Worm (Caenorhabditis elegans): ENCODE data around the gene C06H2.7.

Gene C06H2.7

DNA sequence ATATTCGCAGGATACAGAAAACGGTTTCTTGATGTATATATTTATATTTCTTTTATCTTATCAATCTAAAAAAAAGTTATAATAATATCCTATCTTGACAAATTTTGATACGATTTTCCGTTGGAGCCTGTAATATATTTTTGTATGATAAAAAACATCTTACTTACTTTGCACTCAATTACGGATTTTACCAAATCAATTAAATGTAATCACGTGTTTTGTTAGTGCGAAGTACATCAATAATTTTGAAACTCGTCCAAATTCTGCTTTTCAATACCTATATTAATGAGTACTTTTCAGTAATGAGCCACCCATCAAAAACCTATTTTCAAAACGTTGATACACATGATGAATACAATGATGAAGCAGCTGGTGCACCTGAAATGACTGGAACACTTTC, 4.8 kb upstream of the C06H2.7 start, which contains the start of gene T19C4.1:
Gene T19C4.1 (plus strand): TSS at position 301 of the 400 bp plus-strand sequence.
- no peak for TF ChIP-seq nhr-10 (tag; optimal IDR thresholded peaks at IDR 0.05)
- no peak for TF ChIP-seq elt-3 (tag; optimal IDR thresholded peaks at IDR 0.05)
- TF ChIP-seq egl-27 (tag; optimal IDR thresholded peaks at IDR 0.05): no peak
- no peak for TF ChIP-seq ztf-11 (tag; optimal IDR thresholded peaks at IDR 0.05)
- TF ChIP-seq sma-3 (GFP tag; optimal IDR thresholded peaks at IDR 0.05): no peak
- TF ChIP-seq skn-1 (tag; optimal IDR thresholded peaks at IDR 0.05): no peak
- no peak for TF ChIP-seq ztf-1 (GFP tag; conservative IDR thresholded peaks at IDR 0.05)
- TF ChIP-seq R02D3.7 (tag; optimal IDR thresholded peaks at IDR 0.05): no peak
- no peak for TF ChIP-seq ztf-4 (tag; optimal IDR thresholded peaks at IDR 0.05)
- TF ChIP-seq elt-1 (tag; optimal IDR thresholded peaks at IDR 0.05): no peak
- no peak for TF ChIP-seq nhr-12 (tag; optimal IDR thresholded peaks at IDR 0.05)
- no peak for TF ChIP-seq nhr-77 (tag; optimal IDR thresholded peaks at IDR 0.05)
- TF ChIP-seq lin-11 (tag; optimal IDR thresholded peaks at IDR 0.05): no peak
- no peak for TF ChIP-seq lin-13 (GFP tag; optimal IDR thresholded peaks at IDR 0.05)
- no peak for TF ChIP-seq peb-1 (tag; optimal IDR thresholded peaks at IDR 0.05)
- no peak for TF ChIP-seq nhr-23 (tag; optimal IDR thresholded peaks at IDR 0.05)
- no peak for TF ChIP-seq fos-1 (tag; optimal IDR thresholded peaks at IDR 0.05)
- no peak for TF ChIP-seq nhr-11 (tag; optimal IDR thresholded peaks at IDR 0.05)
- TF ChIP-seq nhr-237 (tag; optimal IDR thresholded peaks at IDR 0.05): no peak
- no peak for TF ChIP-seq mbf-1 (tag; optimal IDR thresholded peaks at IDR 0.05)

DNA sequence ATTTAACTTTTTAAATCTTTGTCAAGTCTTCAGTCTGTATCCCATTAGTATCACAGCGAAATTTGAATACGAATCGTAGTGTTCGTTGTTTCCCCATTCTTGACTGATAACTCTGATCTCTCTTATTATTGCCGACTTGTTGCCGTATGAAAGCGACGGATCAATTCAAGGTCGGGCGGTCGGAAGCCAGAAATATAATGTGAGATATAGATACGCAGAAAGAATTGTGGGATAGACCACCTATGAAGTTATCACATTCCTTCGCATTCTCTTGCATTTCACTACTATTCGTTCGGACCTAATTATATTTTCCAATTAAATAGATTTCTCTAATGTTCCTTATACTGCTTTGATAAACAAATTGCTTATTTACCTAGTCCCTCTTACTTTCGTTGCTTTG, 4.4 kb upstream of the C06H2.7 start:
- TF ChIP-seq nhr-77 (tag; optimal IDR thresholded peaks at IDR 0.05) (no peak), nhr-25 (tag; optimal IDR thresholded peaks at IDR 0.05) (peak; percentile 4), Y55F3AM.14 (GFP tag; optimal IDR thresholded peaks at IDR 0.05) (no peak), unc-62 (GFP tag; optimal IDR thresholded peaks at IDR 0.05) (no peak)

DNA sequence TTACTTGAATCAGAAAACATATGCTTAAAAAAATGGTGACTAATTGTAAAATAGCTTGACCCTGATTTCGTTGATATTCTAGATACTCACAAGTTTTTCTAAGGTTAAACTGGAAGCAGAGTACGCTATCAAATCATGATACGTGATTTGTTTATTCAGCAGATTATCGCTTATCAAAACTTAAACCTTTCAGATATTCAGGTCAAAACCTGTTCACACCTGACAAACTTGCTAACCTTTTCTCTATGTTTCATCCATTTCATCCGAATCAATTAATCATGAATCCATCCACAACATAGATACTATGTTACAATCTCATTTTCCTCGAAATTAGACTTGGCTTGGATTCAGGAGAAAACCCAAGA, 3.2 kb upstream of the C06H2.7 start:
- no peak for TF ChIP-seq snpc-4 (tag; optimal IDR thresholded peaks at IDR 0.05)
- no peak for TF ChIP-seq nhr-10 (tag; optimal IDR thresholded peaks at IDR 0.05)
- TF ChIP-seq egl-27 (tag; optimal IDR thresholded peaks at IDR 0.05): no peak
- peak; percentile 14 for TF ChIP-seq lin-13 (GFP tag; optimal IDR thresholded peaks at IDR 0.05)
- no peak for TF ChIP-seq unc-55 (GFP tag; optimal IDR thresholded peaks at IDR 0.05)
- TF ChIP-seq nhr-25 (tag; optimal IDR thresholded peaks at IDR 0.05): peak; percentile 74
- TF ChIP-seq unc-62 (GFP tag; optimal IDR thresholded peaks at IDR 0.05): no peak
- no peak for TF ChIP-seq peb-1 (tag; optimal IDR thresholded peaks at IDR 0.05)
- TF ChIP-seq sem-4 (tag; optimal IDR thresholded peaks at IDR 0.05): no peak
- TF ChIP-seq sma-3 (GFP tag; optimal IDR thresholded peaks at IDR 0.05): peak; percentile 62
- peak; percentile 84 for TF ChIP-seq nhr-21 (tag; optimal IDR thresholded peaks at IDR 0.05)
- no peak for TF ChIP-seq R02D3.7 (tag; optimal IDR thresholded peaks at IDR 0.05)

DNA sequence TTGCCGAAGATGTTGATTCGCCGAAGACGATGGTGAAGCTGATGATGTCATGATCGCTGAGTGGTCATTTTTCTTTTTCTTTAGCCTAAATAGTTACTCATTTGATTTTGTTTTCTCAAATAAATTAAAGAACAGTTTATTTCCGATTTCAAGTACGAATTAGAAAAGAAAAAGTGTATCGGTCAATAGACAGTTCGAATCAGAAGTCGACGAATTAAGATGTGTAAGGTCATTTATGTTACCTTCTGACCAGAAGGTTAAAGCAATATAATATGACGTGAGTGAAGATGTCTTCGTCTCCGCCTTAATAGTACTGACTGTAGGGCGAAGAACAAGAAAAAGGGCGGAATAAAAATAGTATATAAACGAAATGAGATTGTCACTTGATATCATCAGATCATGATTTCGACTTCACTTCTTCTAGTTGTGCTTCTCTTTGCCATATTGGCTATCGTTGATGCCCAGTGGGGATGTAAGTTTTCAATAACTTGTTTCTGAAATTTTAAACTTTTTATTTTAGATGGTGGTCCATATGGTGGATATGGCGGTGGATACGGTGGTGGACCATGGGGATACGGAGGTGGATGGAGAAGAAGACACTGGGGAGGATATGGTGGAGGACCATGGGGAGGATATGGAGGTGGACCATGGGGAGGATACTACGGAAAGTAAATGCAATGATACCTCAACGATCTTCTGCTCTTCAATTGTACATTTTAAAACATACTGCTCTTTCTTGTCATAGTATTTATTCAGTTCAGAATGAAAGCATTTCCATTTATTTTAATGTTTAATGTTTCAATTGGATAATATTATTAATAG, 2.6 kb upstream of the C06H2.7 start, which contains the start of the genes T19C4.24 and nlp-33:
Gene T19C4.24 (minus strand): TSS at position 51 of the 822 bp plus-strand sequence.
Gene nlp-33 (plus strand): TSS at position 389 of the 822 bp plus-strand sequence.
- no peak for TF ChIP-seq gmeb-1 (tag; optimal IDR thresholded peaks at IDR 0.05)
- no peak for TF ChIP-seq mdl-1 (tag; optimal IDR thresholded peaks at IDR 0.05)
- no peak for TF ChIP-seq snpc-4 (tag; optimal IDR thresholded peaks at IDR 0.05)
- TF ChIP-seq nhr-25 (tag; optimal IDR thresholded peaks at IDR 0.05): peak; percentile 87
- TF ChIP-seq nhr-12 (tag; optimal IDR thresholded peaks at IDR 0.05): no peak
- TF ChIP-seq ama-1 (optimal IDR thresholded peaks at IDR 0.05): peak; percentile 94
- no peak for TF ChIP-seq ceh-82 (tag; optimal IDR thresholded peaks at IDR 0.05)
- peak; percentile 37 for TF ChIP-seq sma-9 (GFP tag; optimal IDR thresholded peaks at IDR 0.05)
- no peak for TF ChIP-seq sma-9 (tag; optimal IDR thresholded peaks at IDR 0.05)
- TF ChIP-seq elt-1 (tag; optimal IDR thresholded peaks at IDR 0.05): no peak
- no peak for TF ChIP-seq nhr-129 (tag; optimal IDR thresholded peaks at IDR 0.05)
- TF ChIP-seq egl-27 (tag; optimal IDR thresholded peaks at IDR 0.05): no peak
- TF ChIP-seq sma-3 (GFP tag; optimal IDR thresholded peaks at IDR 0.05): peak; percentile 72
- TF ChIP-seq crh-2 (tag; optimal IDR thresholded peaks at IDR 0.05): peak; percentile 4
- TF ChIP-seq blmp-1 (tag; optimal IDR thresholded peaks at IDR 0.05; ENCODE audit: insufficient read depth): peak; percentile 28

Measured in whole organism, L2 larva.